Worm (Caenorhabditis elegans): ENCODE data around the gene K10C2.7.

ce11 chrX:6462479-6462878 lies 19.2 kb upstream of the K10C2.7 start:
- peak; percentile 55 for TF ChIP-seq fos-1 (tag; optimal IDR thresholded peaks at IDR 0.05)
- no peak for TF ChIP-seq nhr-10 (tag; optimal IDR thresholded peaks at IDR 0.05)
